Fruit fly (Drosophila melanogaster) whole organism, embryonic: ENCODE data around the gene Z600.
A peak's percentile ranks its signal among the peaks of the same experiment; 100 is the strongest.

Experiments
- Asciz ChIP-seq: fragments of 200-800 bp; sonication (Bioruptor generic); optimal IDR thresholded peaks from 2 replicates; lab custom pipeline; 2017; ENCODE audit warnings: missing biosample characterization, mild to moderate bottlenecking, missing genetic modification characterization, missing genetic modification reagents
- Bdp1 ChIP-seq: fragments of 200-800 bp; sonication (Bioruptor generic); optimal IDR thresholded peaks from 3 replicates; lab custom pipeline; 2016; ENCODE audit warnings: missing biosample characterization, missing genetic modification characterization
- CG12236 ChIP-seq: fragments of 200-800 bp; sonication (Bioruptor generic); optimal IDR thresholded peaks from 2 replicates; lab custom pipeline; 2016; ENCODE audit warnings: missing biosample characterization, missing genetic modification characterization
- CG12299 ChIP-seq: fragments of 200-800 bp; sonication (Bioruptor generic); optimal IDR thresholded peaks from 2 replicates; lab custom pipeline; 2018; ENCODE audit warnings: missing biosample characterization, mild to moderate bottlenecking, missing genetic modification characterization
- CG1233 ChIP-seq: fragments of 200-800 bp; sonication (Bioruptor generic); optimal IDR thresholded peaks from 4 replicates; lab custom pipeline; 2018; ENCODE audit warnings: missing biosample characterization, mild to moderate bottlenecking, missing genetic modification characterization
- CG13123 ChIP-seq: fragments of 200-800 bp; sonication (Bioruptor generic); optimal IDR thresholded peaks from 2 replicates; lab custom pipeline; 2016; ENCODE audit warnings: missing biosample characterization, missing genetic modification characterization
- CG13775 ChIP-seq: fragments of 200-800 bp; sonication (Bioruptor generic); optimal IDR thresholded peaks from 3 replicates; lab custom pipeline; 2017; ENCODE audit warnings: missing biosample characterization, mild to moderate bottlenecking, missing genetic modification characterization
- CG15479 ChIP-seq: fragments of 200-800 bp; sonication (Bioruptor generic); optimal IDR thresholded peaks from 3 replicates; lab custom pipeline; 2019; ENCODE audit warnings: missing biosample characterization, mild to moderate bottlenecking, missing genetic modification characterization, moderate library complexity
- CG15514 ChIP-seq: fragments of 200-800 bp; sonication (Bioruptor generic); optimal IDR thresholded peaks from 3 replicates; lab custom pipeline; 2017; ENCODE audit warnings: missing biosample characterization, missing genetic modification characterization, mild to moderate bottlenecking, moderate library complexity, missing genetic modification reagents
- CG1603 ChIP-seq: fragments of 200-800 bp; sonication (Bioruptor generic); optimal IDR thresholded peaks from 2 replicates; lab custom pipeline; 2019; ENCODE audit warnings: missing biosample characterization, mild to moderate bottlenecking, missing genetic modification characterization, moderate library complexity
- CG17359 ChIP-seq: fragments of 200-800 bp; sonication (Bioruptor generic); optimal IDR thresholded peaks from 3 replicates; lab custom pipeline; 2018; ENCODE audit warnings: missing biosample characterization, mild to moderate bottlenecking, missing genetic modification characterization, moderate library complexity
- CG18764 ChIP-seq: fragments of 200-800 bp; sonication (Bioruptor generic); optimal IDR thresholded peaks from 3 replicates; lab custom pipeline; 2016; ENCODE audit warnings: missing biosample characterization, missing genetic modification characterization
- CG2202 ChIP-seq: fragments of 200-800 bp; sonication (Bioruptor generic); optimal IDR thresholded peaks from 2 replicates; lab custom pipeline; 2018; ENCODE audit warnings: missing biosample characterization, mild to moderate bottlenecking, missing genetic modification characterization
- CG30431 ChIP-seq: fragments of 200-800 bp; sonication (Bioruptor generic); optimal IDR thresholded peaks from 2 replicates; lab custom pipeline; 2017; ENCODE audit warnings: missing biosample characterization, missing genetic modification characterization
- CG31224 ChIP-seq: fragments of 200-800 bp; sonication (Bioruptor generic); IDR thresholded peaks from 2 replicates; pipeline ENCODE4 v1.3.6; 2022; ENCODE audit warnings: missing biosample characterization, missing genetic modification characterization
- CG33557 ChIP-seq: fragments of 200-800 bp; sonication (Bioruptor generic); optimal IDR thresholded peaks from 2 replicates; lab custom pipeline; 2019; ENCODE audit warnings: missing biosample characterization, mild to moderate bottlenecking, missing genetic modification characterization, moderate library complexity
- CG34422 ChIP-seq: fragments of 200-800 bp; sonication (Bioruptor generic); IDR thresholded peaks from 3 replicates; pipeline ENCODE4 v1.3.6; 2022; ENCODE audit warnings: missing biosample characterization, missing genetic modification characterization
- CG4360 ChIP-seq: fragments of 200-800 bp; sonication (Bioruptor generic); IDR thresholded peaks from 2 replicates; pipeline ENCODE4 v1.3.6; 2022; ENCODE audit warnings: missing biosample characterization, missing genetic modification characterization
- CG4820 ChIP-seq: fragments of 200-800 bp; sonication (Bioruptor generic); optimal IDR thresholded peaks from 3 replicates; lab custom pipeline; 2016; ENCODE audit warnings: missing biosample characterization, missing genetic modification characterization
- CG6654 ChIP-seq: fragments of 200-800 bp; sonication (Bioruptor generic); optimal IDR thresholded peaks from 2 replicates; lab custom pipeline; 2017; ENCODE audit warnings: missing biosample characterization, mild to moderate bottlenecking, missing genetic modification characterization
- CG8359 ChIP-seq: fragments of 200-800 bp; sonication (Bioruptor generic); optimal IDR thresholded peaks from 2 replicates; lab custom pipeline; 2017; ENCODE audit warnings: missing biosample characterization, mild to moderate bottlenecking, missing genetic modification characterization, borderline replicate concordance
- CG9215 ChIP-seq: fragments of 200-800 bp; sonication (Bioruptor generic); IDR thresholded peaks from 2 replicates; pipeline ENCODE4 v1.3.6; 2022; ENCODE audit warnings: missing biosample characterization, missing genetic modification characterization
- CG9437 ChIP-seq: fragments of 200-800 bp; sonication (Bioruptor generic); optimal IDR thresholded peaks from 2 replicates; lab custom pipeline; 2018; ENCODE audit warnings: missing biosample characterization, mild to moderate bottlenecking, missing genetic modification characterization
- CG9727 ChIP-seq: fragments of 200-800 bp; sonication (Bioruptor generic); optimal IDR thresholded peaks from 3 replicates; lab custom pipeline; 2017; ENCODE audit warnings: missing biosample characterization, mild to moderate bottlenecking, missing genetic modification characterization
- CrebB ChIP-seq: fragments of 200-800 bp; sonication (Bioruptor generic); optimal IDR thresholded peaks from 3 replicates; lab custom pipeline; 2018; ENCODE audit warnings: missing biosample characterization, mild to moderate bottlenecking, missing genetic modification characterization
- Eip74EF ChIP-seq, 2 experiments: fragments of 200-800 bp in 1 of 2; fragments of >200 bp in 1 of 2; sonication (Bioruptor generic) in 1 of 2; optimal IDR thresholded peaks; 2 replicates each; lab custom pipeline; 2017 to 2019; ENCODE audit warnings: missing biosample characterization in 2 of 2, missing genetic modification characterization in 2 of 2, mild to moderate bottlenecking in 1 of 2, moderate library complexity in 1 of 2
- Hr51 ChIP-seq, 2 experiments: fragments of 200-800 bp; sonication (Bioruptor generic); optimal IDR thresholded peaks; 2 replicates in 1 of 2; 3 replicates in 1 of 2; lab custom pipeline; 2016 to 2018; ENCODE audit warnings: missing biosample characterization in 2 of 2, missing genetic modification characterization in 2 of 2, mild to moderate bottlenecking in 1 of 2, moderate library complexity in 1 of 2
- Max ChIP-seq: fragments of 200-800 bp; sonication (Bioruptor generic); optimal IDR thresholded peaks from 2 replicates; lab custom pipeline; 2016; ENCODE audit warnings: missing biosample characterization, mild to moderate bottlenecking, missing genetic modification characterization
- Nf-YB ChIP-seq: fragments of 200-800 bp; sonication (Bioruptor generic); optimal IDR thresholded peaks from 3 replicates; lab custom pipeline; 2019; ENCODE audit warnings: missing biosample characterization, mild to moderate bottlenecking, missing genetic modification characterization, moderate library complexity
- Nf-YC ChIP-seq: fragments of 200-800 bp; optimal IDR thresholded peaks from 3 replicates; lab custom pipeline; 2019; ENCODE audit warnings: missing biosample characterization, mild to moderate bottlenecking, missing genetic modification characterization, moderate library complexity
- Ptx1 ChIP-seq: fragments of 200-800 bp; sonication (Bioruptor generic); IDR thresholded peaks from 2 replicates; pipeline ENCODE4 v1.3.6; 2022; ENCODE audit warnings: missing biosample characterization, missing genetic modification characterization
- Rx ChIP-seq: fragments of 200-800 bp; sonication (Bioruptor generic); IDR thresholded peaks from 2 replicates; pipeline ENCODE4 v1.3.6; 2022; ENCODE audit warnings: missing biosample characterization, missing genetic modification characterization
- amos ChIP-seq: fragments of 200-800 bp; sonication (Bioruptor generic); IDR thresholded peaks from 2 replicates; pipeline ENCODE4 v1.3.6; 2022; ENCODE audit warnings: missing biosample characterization, missing genetic modification characterization; ENCODE audit not compliant: partially characterized antibody
- dmrt99B ChIP-seq: fragments of 200-800 bp; sonication (Bioruptor generic); optimal IDR thresholded peaks from 2 replicates; lab custom pipeline; 2018; ENCODE audit warnings: missing biosample characterization, mild to moderate bottlenecking, missing genetic modification characterization, moderate library complexity
- fd3F ChIP-seq: fragments of 200-800 bp; sonication (Bioruptor generic); optimal IDR thresholded peaks from 2 replicates; lab custom pipeline; 2018; ENCODE audit warnings: missing biosample characterization, mild to moderate bottlenecking, missing genetic modification characterization, moderate library complexity
- gfzf ChIP-seq: fragments of 200-800 bp; sonication (Bioruptor generic); optimal IDR thresholded peaks from 2 replicates; lab custom pipeline; 2016; ENCODE audit warnings: missing biosample characterization, mild to moderate bottlenecking, missing genetic modification characterization, moderate library complexity
- grau ChIP-seq: fragments of 200-800 bp; optimal IDR thresholded peaks from 3 replicates; lab custom pipeline; 2019; ENCODE audit warnings: missing biosample characterization, mild to moderate bottlenecking, missing genetic modification characterization, moderate library complexity
- kah ChIP-seq: fragments of 200-800 bp; sonication (Bioruptor generic); optimal IDR thresholded peaks from 2 replicates; lab custom pipeline; 2018; ENCODE audit warnings: missing biosample characterization, mild to moderate bottlenecking, missing genetic modification characterization
- knrl ChIP-seq: fragments of 200-800 bp; sonication (Bioruptor generic); IDR thresholded peaks from 3 replicates; pipeline ENCODE4 v1.3.6; 2022; ENCODE audit warnings: missing biosample characterization, missing genetic modification characterization; ENCODE audit not compliant: partially characterized antibody
- mirr ChIP-seq: fragments of 200-800 bp; sonication (Bioruptor generic); optimal IDR thresholded peaks from 3 replicates; lab custom pipeline; 2018; ENCODE audit warnings: missing biosample characterization, mild to moderate bottlenecking, missing genetic modification characterization
- pb ChIP-seq: fragments of 200-800 bp; sonication (Bioruptor generic); optimal IDR thresholded peaks from 3 replicates; lab custom pipeline; 2016; ENCODE audit warnings: missing biosample characterization, missing genetic modification characterization
- prd ChIP-seq, 3 experiments: fragments of >200 bp in 2 of 3; fragments of 200-800 bp in 1 of 3; sonication (Bioruptor generic) in 1 of 3; optimal IDR thresholded peaks in 2 of 3; IDR thresholded peaks in 1 of 3; 2 replicates in 2 of 3; 3 replicates in 1 of 3; pipeline versions ENCODE4 v1.3.6 to Lab custom; 2017 to 2022; ENCODE audit warnings: missing biosample characterization in 1 of 3, missing genetic modification characterization in 1 of 3
- pum ChIP-seq: fragments of 200-800 bp; sonication (Bioruptor generic); optimal IDR thresholded peaks from 2 replicates; lab custom pipeline; 2016; ENCODE audit warnings: missing biosample characterization, missing genetic modification characterization
- row ChIP-seq: fragments of 200-800 bp; sonication (Bioruptor generic); IDR thresholded peaks from 3 replicates; pipeline ENCODE4 v1.3.6; 2022; ENCODE audit warnings: missing biosample characterization, missing genetic modification characterization
- slou ChIP-seq: fragments of 200-800 bp; sonication (Bioruptor generic); optimal IDR thresholded peaks from 3 replicates; lab custom pipeline; 2016; ENCODE audit warnings: missing biosample characterization, missing genetic modification characterization
- tin ChIP-seq: fragments of 200-800 bp; sonication (Bioruptor generic); optimal IDR thresholded peaks from 3 replicates; lab custom pipeline; 2016; ENCODE audit warnings: missing biosample characterization, missing genetic modification characterization
- trem ChIP-seq: fragments of 200-800 bp; optimal IDR thresholded peaks from 3 replicates; lab custom pipeline; 2019; ENCODE audit warnings: missing biosample characterization, mild to moderate bottlenecking, missing genetic modification characterization, moderate library complexity

Z600 gene

DNA sequence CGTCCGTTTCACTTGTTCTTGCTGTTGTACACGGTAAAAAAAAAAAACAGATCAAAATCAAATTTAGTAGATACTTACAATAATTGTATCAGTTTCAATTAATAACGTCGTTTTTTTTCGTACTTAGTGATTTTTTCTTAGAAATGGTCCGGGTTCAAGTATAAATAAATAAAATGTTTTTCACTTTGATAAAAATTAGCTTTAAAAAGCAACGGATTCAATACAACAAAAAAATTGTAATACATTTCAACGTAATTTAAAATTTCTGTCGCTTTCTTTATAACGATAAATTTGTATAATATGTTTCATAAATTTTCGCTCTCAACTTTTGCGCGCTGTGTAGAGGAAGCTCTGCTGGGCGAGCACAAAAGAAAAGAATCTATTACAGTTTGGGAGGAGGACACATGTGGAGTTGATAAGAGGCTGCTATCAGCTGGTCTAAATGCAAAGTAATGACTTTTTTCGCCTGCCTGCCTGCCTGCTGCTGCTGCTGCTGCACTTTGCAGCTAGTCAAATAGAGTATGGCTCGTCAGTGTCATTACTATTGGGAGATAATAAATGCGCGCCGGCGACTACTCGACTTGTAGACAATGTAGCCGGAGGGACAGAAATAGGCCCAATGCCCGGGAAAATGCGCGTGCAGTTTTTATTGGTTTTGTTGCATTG is 29.2 kb downstream of the Z600 start (continued):
- TF ChIP-seq trem (tag; lab: Kevin White, UChicago), result peak; percentile 62
- TF ChIP-seq CG12299 (tag; lab: Kevin White, UChicago), result no peak
- peak; percentile 78 for TF ChIP-seq grau (tag; lab: Kevin White, UChicago)
- TF ChIP-seq CG4360 (GFP tag; lab: Robert Waterston, UW), result 0 out of 2 replicates have a peak, but pooled peaks have one; percentile 8
- TF ChIP-seq CG9437 (GFP tag; lab: Kevin White, UChicago), result peak; percentile 70
- peak; percentile 89 for TF ChIP-seq CG9727 (GFP tag; lab: Kevin White, UChicago)
- TF ChIP-seq Nf-YC, result peak; percentile 15
- TF ChIP-seq Asciz, result peak; percentile 75
- TF ChIP-seq CG30431, result peak; percentile 29
- peak; percentile 7 for TF ChIP-seq fd3F (GFP tag; lab: Kevin White, UChicago)
- peak in 1 of 2 experiments; percentile 78 for TF ChIP-seq Eip74EF (GFP tag; optimal IDR thresholded peaks at IDR 0.05; lab: Kevin White, UChicago)
- peak; percentile 26; the same call in 1 of the 2 replicates for TF ChIP-seq CG9215 (GFP tag; lab: Robert Waterston, UW)
- peak; percentile 19 for TF ChIP-seq CG2202
- TF ChIP-seq kah (GFP tag; lab: Kevin White, UChicago), result peak; percentile 41
- no peak for TF ChIP-seq pb (GFP tag; lab: Kevin White, UChicago)
- no peak for TF ChIP-seq CG31224 (GFP tag; lab: Robert Waterston, UW)
- TF ChIP-seq CG17359 (tag; lab: Kevin White, UChicago), result peak; percentile 62
- peak; percentile 19 for TF ChIP-seq CG6654
- no peak for TF ChIP-seq gfzf
- TF ChIP-seq amos (GFP tag; lab: Robert Waterston, UW), result no peak
- peak; percentile 14 for TF ChIP-seq CG15514 (GFP tag; lab: Kevin White, UChicago)
- TF ChIP-seq CG8359, result peak; percentile 41
- TF ChIP-seq Rx, result 0 out of 2 replicates have a peak, but pooled peaks have one; percentile 10
- peak; percentile 82 for TF ChIP-seq dmrt99B (tag; lab: Kevin White, UChicago)
- TF ChIP-seq CG1603, result no peak
- peak; percentile 67 for TF ChIP-seq row
- TF ChIP-seq knrl, result no peak
- TF ChIP-seq CG18764 (GFP tag; lab: Kevin White, UChicago), result no peak
- no peak for TF ChIP-seq prd (optimal IDR thresholded peaks at IDR 0.05; lab: Kevin White, UChicago)
- peak; percentile 73; the same call in 2 of the 3 replicates for TF ChIP-seq prd (GFP tag; IDR thresholded peaks at IDR 0.05; lab: Robert Waterston, UW)
- peak; percentile 55 for TF ChIP-seq Max (GFP tag; lab: Kevin White, UChicago)
- TF ChIP-seq CG34422 (GFP tag; lab: Robert Waterston, UW), result no peak
- TF ChIP-seq tin (GFP tag; lab: Kevin White, UChicago), result peak; percentile 48
- no peak for TF ChIP-seq CG13123
- peak; percentile 96 for TF ChIP-seq CG15479 (GFP tag; lab: Kevin White, UChicago)
- TF ChIP-seq CG4820, result peak; percentile 63
- TF ChIP-seq Bdp1 (GFP tag; lab: Kevin White, UChicago), result peak; percentile 24
- peak; percentile 50 for TF ChIP-seq CG1233 (GFP tag; lab: Kevin White, UChicago)
- TF ChIP-seq mirr (GFP tag; lab: Kevin White, UChicago), result no peak
- TF ChIP-seq slou (GFP tag; lab: Kevin White, UChicago), result no peak
- TF ChIP-seq CG13775 (GFP tag; lab: Kevin White, UChicago), result peak; percentile 74
- no peak for TF ChIP-seq CrebB (tag; lab: Kevin White, UChicago)
- peak; percentile 14 to 86 for TF ChIP-seq Hr51 (GFP tag; optimal IDR thresholded peaks at IDR 0.05; lab: Kevin White, UChicago)
- peak; percentile 46 for TF ChIP-seq pum (GFP tag; lab: Kevin White, UChicago)
- peak; percentile 46 for TF ChIP-seq CG33557
- TF ChIP-seq Nf-YB (GFP tag; lab: Kevin White, UChicago), result peak; percentile 53
- peak; percentile 73 for TF ChIP-seq Ptx1 (GFP tag; lab: Robert Waterston, UW)
- peak; percentile 25 for TF ChIP-seq CG12236
